Fruit fly (Drosophila melanogaster) whole organism, embryonic: ENCODE data around the gene obst-F.
A peak's percentile ranks its signal among the peaks of the same experiment; 100 is the strongest.

Experiments
- Ada2b ChIP-seq: fragments of 200-800 bp; sonication (Bioruptor generic); IDR thresholded peaks from 2 replicates; pipeline ENCODE4 v1.3.6; 2022; ENCODE audit warnings: missing biosample characterization, missing genetic modification characterization
- Atf-2 ChIP-seq: fragments of 200-800 bp; sonication (Bioruptor generic); optimal IDR thresholded peaks from 2 replicates; lab custom pipeline; 2016; ENCODE audit warnings: missing biosample characterization, missing genetic modification characterization
- Atf6 ChIP-seq: fragments of 200-800 bp; sonication (Bioruptor generic); IDR thresholded peaks from 2 replicates; pipeline ENCODE4 v1.3.6; 2022; ENCODE audit warnings: missing biosample characterization, missing genetic modification characterization
- CG10209 ChIP-seq: fragments of 200-800 bp; sonication (Bioruptor generic); optimal IDR thresholded peaks from 3 replicates; lab custom pipeline; 2017; ENCODE audit warnings: missing biosample characterization, mild to moderate bottlenecking, missing genetic modification characterization, missing genetic modification reagents
- CG10543 ChIP-seq: fragments of 200-800 bp; sonication (Bioruptor generic); optimal IDR thresholded peaks from 3 replicates; lab custom pipeline; 2017; ENCODE audit warnings: missing biosample characterization, mild to moderate bottlenecking, missing genetic modification characterization, moderate library complexity
- CG11093 ChIP-seq: fragments of 200-800 bp; sonication (Bioruptor generic); IDR thresholded peaks from 3 replicates; pipeline ENCODE4 v1.3.6; 2022; ENCODE audit warnings: missing biosample characterization, missing genetic modification characterization
- CG12391 ChIP-seq: fragments of 200-800 bp; sonication (Bioruptor generic); optimal IDR thresholded peaks from 3 replicates; lab custom pipeline; 2018; ENCODE audit warnings: missing biosample characterization, mild to moderate bottlenecking, missing genetic modification characterization, moderate library complexity
- CG14860 ChIP-seq: fragments of 200-800 bp; sonication (Bioruptor generic); IDR thresholded peaks from 3 replicates; pipeline ENCODE4 v1.3.6; 2022; ENCODE audit warnings: missing biosample characterization, missing genetic modification characterization; ENCODE audit not compliant: partially characterized antibody
- CG15269 ChIP-seq: fragments of 200-800 bp; sonication (Bioruptor generic); optimal IDR thresholded peaks from 2 replicates; lab custom pipeline; 2018; ENCODE audit warnings: missing biosample characterization, mild to moderate bottlenecking, missing genetic modification characterization, moderate library complexity
- CG1647 ChIP-seq: fragments of 200-800 bp; sonication (Bioruptor generic); optimal IDR thresholded peaks from 3 replicates; lab custom pipeline; 2016; ENCODE audit warnings: missing biosample characterization, missing genetic modification characterization
- CG17802 ChIP-seq: fragments of 200-800 bp; sonication (Bioruptor generic); optimal IDR thresholded peaks from 2 replicates; lab custom pipeline; 2018; ENCODE audit warnings: missing biosample characterization, mild to moderate bottlenecking, missing genetic modification characterization, moderate library complexity
- CG18599 ChIP-seq: fragments of 200-800 bp; sonication (Bioruptor generic); optimal IDR thresholded peaks from 3 replicates; lab custom pipeline; 2017; ENCODE audit warnings: missing biosample characterization, missing genetic modification characterization, mild to moderate bottlenecking, moderate library complexity, missing genetic modification reagents
- CG2120 ChIP-seq: fragments of 200-800 bp; sonication (Bioruptor generic); optimal IDR thresholded peaks from 3 replicates; lab custom pipeline; 2016; ENCODE audit warnings: missing biosample characterization, missing genetic modification characterization
- CG32532 ChIP-seq: fragments of 200-800 bp; sonication (Bioruptor generic); IDR thresholded peaks from 2 replicates; pipeline ENCODE4 v1.3.6; 2022; ENCODE audit warnings: missing biosample characterization, missing genetic modification characterization
- CG3281 ChIP-seq: fragments of 200-800 bp; sonication (Bioruptor generic); optimal IDR thresholded peaks from 3 replicates; lab custom pipeline; 2017; ENCODE audit warnings: missing biosample characterization, mild to moderate bottlenecking, missing genetic modification characterization
- CG34422 ChIP-seq: fragments of 200-800 bp; sonication (Bioruptor generic); IDR thresholded peaks from 3 replicates; pipeline ENCODE4 v1.3.6; 2022; ENCODE audit warnings: missing biosample characterization, missing genetic modification characterization
- CG3847 ChIP-seq: fragments of 200-800 bp; sonication (Bioruptor generic); IDR thresholded peaks from 2 replicates; pipeline ENCODE4 v1.3.6; 2022; ENCODE audit warnings: missing biosample characterization, missing genetic modification characterization
- CG4328 ChIP-seq: fragments of 200-800 bp; sonication (Bioruptor generic); optimal IDR thresholded peaks from 3 replicates; lab custom pipeline; 2017; ENCODE audit warnings: missing biosample characterization, missing genetic modification reagents, missing genetic modification characterization
- CG5180 ChIP-seq: fragments of 200-800 bp; sonication (Bioruptor generic); optimal IDR thresholded peaks from 3 replicates; lab custom pipeline; 2017; ENCODE audit warnings: missing biosample characterization, missing genetic modification characterization, mild to moderate bottlenecking, moderate library complexity, missing genetic modification reagents
- CG7271 ChIP-seq: fragments of 200-800 bp; sonication (Bioruptor generic); optimal IDR thresholded peaks from 2 replicates; lab custom pipeline; 2018; ENCODE audit warnings: missing biosample characterization, mild to moderate bottlenecking, missing genetic modification characterization, moderate library complexity
- CG7839 ChIP-seq: fragments of 200-800 bp; sonication (Bioruptor generic); optimal IDR thresholded peaks from 3 replicates; lab custom pipeline; 2018; ENCODE audit warnings: missing biosample characterization, mild to moderate bottlenecking, missing genetic modification characterization, moderate library complexity
- CG7928 ChIP-seq: fragments of 200-800 bp; sonication (Bioruptor generic); optimal IDR thresholded peaks from 2 replicates; lab custom pipeline; 2017; ENCODE audit warnings: missing biosample characterization, mild to moderate bottlenecking, missing genetic modification characterization
- CG8089 ChIP-seq: fragments of 200-800 bp; sonication (Bioruptor generic); optimal IDR thresholded peaks from 3 replicates; lab custom pipeline; 2016; ENCODE audit warnings: missing biosample characterization, missing genetic modification characterization
- CG9215 ChIP-seq: fragments of 200-800 bp; sonication (Bioruptor generic); IDR thresholded peaks from 2 replicates; pipeline ENCODE4 v1.3.6; 2022; ENCODE audit warnings: missing biosample characterization, missing genetic modification characterization
- D19A ChIP-seq: fragments of 200-800 bp; optimal IDR thresholded peaks from 3 replicates; lab custom pipeline; 2019; ENCODE audit warnings: missing biosample characterization, mild to moderate bottlenecking, missing genetic modification characterization, moderate library complexity
- Deaf1 ChIP-seq: fragments of 200-800 bp; optimal IDR thresholded peaks from 3 replicates; lab custom pipeline; 2019; ENCODE audit warnings: missing biosample characterization, mild to moderate bottlenecking, missing genetic modification characterization, moderate library complexity
- E2f2 ChIP-seq: fragments of 200-800 bp; sonication (Bioruptor generic); IDR thresholded peaks from 2 replicates; pipeline ENCODE4 v1.3.6; 2022; ENCODE audit warnings: missing biosample characterization, missing genetic modification characterization
- Ets65A ChIP-seq: fragments of 200-800 bp; sonication (Bioruptor generic); peaks from one replicate; lab custom pipeline; 2016; ENCODE audit warnings: missing biosample characterization, missing genetic modification characterization
- H2.0 ChIP-seq: fragments of 200-800 bp; sonication (Bioruptor generic); IDR thresholded peaks from 2 replicates; pipeline ENCODE4 v1.3.6; 2022; ENCODE audit warnings: missing biosample characterization, missing genetic modification characterization
- Lhr ChIP-seq: fragments of 200-800 bp; sonication (Bioruptor generic); optimal IDR thresholded peaks from 3 replicates; lab custom pipeline; 2017; ENCODE audit warnings: mild to moderate bottlenecking, missing biosample characterization, missing genetic modification reagents, missing genetic modification characterization
- Neu2 ChIP-seq: fragments of 200-800 bp; sonication (Bioruptor generic); optimal IDR thresholded peaks from 3 replicates; lab custom pipeline; 2016; ENCODE audit warnings: missing biosample characterization, missing genetic modification characterization, borderline replicate concordance
- bowl ChIP-seq: fragments of 200-800 bp; sonication (Bioruptor generic); IDR thresholded peaks from 2 replicates; pipeline ENCODE4 v1.3.6; 2022; ENCODE audit warnings: missing biosample characterization, missing genetic modification characterization
- bsh ChIP-seq, 2 experiments: fragments of 200-800 bp; sonication (Bioruptor generic); optimal IDR thresholded peaks; 2 replicates each; lab custom pipeline; 2017 to 2018; ENCODE audit warnings: mild to moderate bottlenecking in 2 of 2, missing biosample characterization in 2 of 2, missing genetic modification characterization in 2 of 2, moderate library complexity in 1 of 2
- fd102C ChIP-seq: fragments of 200-800 bp; sonication (Bioruptor generic); optimal IDR thresholded peaks from 2 replicates; lab custom pipeline; 2018; ENCODE audit warnings: missing biosample characterization, mild to moderate bottlenecking, missing genetic modification characterization, moderate library complexity
- fd3F ChIP-seq: fragments of 200-800 bp; sonication (Bioruptor generic); optimal IDR thresholded peaks from 2 replicates; lab custom pipeline; 2018; ENCODE audit warnings: missing biosample characterization, mild to moderate bottlenecking, missing genetic modification characterization, moderate library complexity
- fu2 ChIP-seq: fragments of 200-800 bp; sonication (Bioruptor generic); optimal IDR thresholded peaks from 2 replicates; lab custom pipeline; 2016; ENCODE audit warnings: missing biosample characterization, missing genetic modification characterization
- hkb ChIP-seq, 2 experiments: fragments of 200-800 bp in 1 of 2; fragments of >200 bp in 1 of 2; sonication (Bioruptor generic) in 1 of 2; IDR thresholded peaks in 1 of 2; optimal IDR thresholded peaks in 1 of 2; 2 replicates each; pipeline versions ENCODE4 v1.3.6 to Lab custom; 2017 to 2022; ENCODE audit warnings: missing biosample characterization in 1 of 2, missing genetic modification characterization in 1 of 2
- mam ChIP-seq: fragments of 200-800 bp; sonication (Bioruptor generic); optimal IDR thresholded peaks from 3 replicates; lab custom pipeline; 2016; ENCODE audit warnings: missing biosample characterization, missing genetic modification characterization
- scrt ChIP-seq: fragments of 200-800 bp; sonication (Bioruptor generic); optimal IDR thresholded peaks from 2 replicates; lab custom pipeline; 2018; ENCODE audit warnings: missing biosample characterization, mild to moderate bottlenecking, missing genetic modification characterization, moderate library complexity
- slou ChIP-seq: fragments of 200-800 bp; sonication (Bioruptor generic); optimal IDR thresholded peaks from 3 replicates; lab custom pipeline; 2016; ENCODE audit warnings: missing biosample characterization, missing genetic modification characterization
- sob ChIP-seq: fragments of 200-800 bp; sonication (Bioruptor generic); IDR thresholded peaks from 2 replicates; pipeline ENCODE4 v1.3.6; 2022; ENCODE audit warnings: missing biosample characterization, missing genetic modification characterization
- tap ChIP-seq: fragments of 200-800 bp; optimal IDR thresholded peaks from 3 replicates; lab custom pipeline; 2019; ENCODE audit warnings: missing biosample characterization, mild to moderate bottlenecking, missing genetic modification characterization, moderate library complexity
- tin ChIP-seq: fragments of 200-800 bp; sonication (Bioruptor generic); optimal IDR thresholded peaks from 3 replicates; lab custom pipeline; 2016; ENCODE audit warnings: missing biosample characterization, missing genetic modification characterization
- trem ChIP-seq: fragments of 200-800 bp; optimal IDR thresholded peaks from 3 replicates; lab custom pipeline; 2019; ENCODE audit warnings: missing biosample characterization, mild to moderate bottlenecking, missing genetic modification characterization, moderate library complexity
- vnd ChIP-seq: fragments of 200-800 bp; sonication (Bioruptor generic); IDR thresholded peaks from 3 replicates; pipeline ENCODE4 v1.3.6; 2022; ENCODE audit warnings: missing biosample characterization, missing genetic modification characterization; ENCODE audit not compliant: partially characterized antibody
- vvl ChIP-seq: fragments of 200-800 bp; sonication (Bioruptor generic); IDR thresholded peaks from 2 replicates; pipeline ENCODE4 v1.3.6; 2022; ENCODE audit warnings: missing biosample characterization, missing genetic modification characterization
- wor ChIP-seq: fragments of 200-800 bp; sonication (Bioruptor generic); IDR thresholded peaks from 2 replicates; pipeline ENCODE4 v1.3.6; 2022; ENCODE audit warnings: missing biosample characterization, missing genetic modification characterization
- zen ChIP-seq: fragments of 200-800 bp; sonication (Bioruptor generic); optimal IDR thresholded peaks from 3 replicates; lab custom pipeline; 2018; ENCODE audit warnings: missing biosample characterization, mild to moderate bottlenecking, missing genetic modification characterization, moderate library complexity

obst-F gene

DNA sequence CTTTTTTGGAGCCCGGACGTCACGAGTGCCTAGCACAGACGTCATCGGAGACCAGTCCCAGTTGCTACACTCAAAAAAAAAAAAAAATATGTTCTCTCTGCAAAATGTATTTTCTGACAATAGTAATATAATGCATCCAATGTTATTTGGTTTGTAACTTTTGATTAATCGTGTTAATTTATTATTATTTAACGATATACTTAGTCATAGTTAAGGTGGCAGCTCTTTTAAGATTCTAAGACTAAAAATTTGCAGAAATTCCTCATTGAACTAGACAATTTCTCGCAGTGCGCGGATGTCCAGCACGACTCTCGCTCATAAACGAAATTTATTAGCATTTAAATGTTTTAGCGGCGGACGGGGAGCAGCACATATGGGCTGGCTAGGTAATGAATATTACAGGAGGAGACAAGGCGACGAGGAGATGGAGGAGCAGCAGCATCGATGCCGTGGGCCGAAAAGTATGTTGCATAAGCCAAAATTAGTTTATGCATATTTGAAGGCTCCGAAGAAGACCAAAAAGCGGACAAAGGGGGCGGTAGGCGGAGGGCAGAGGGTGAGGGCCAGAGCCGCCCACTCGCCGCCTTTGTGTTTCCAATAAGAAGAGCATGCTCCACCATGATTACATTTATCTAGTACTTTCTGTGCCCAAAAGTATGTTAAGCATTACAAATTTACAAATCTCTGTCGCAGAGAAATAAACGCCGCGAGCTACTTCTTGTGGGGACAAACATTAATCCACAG lies 17.9 kb downstream of the obst-F start (continued):
- TF ChIP-seq Ada2b (GFP tag; lab: Robert Waterston, UW) (peak; percentile 47), CG34422 (0 out of 3 replicates have a peak, but pooled peaks have one; percentile 16), CG17802 (peak; percentile 36), CG2120 (GFP tag; lab: Kevin White, UChicago) (peak; percentile 75), slou (GFP tag; lab: Kevin White, UChicago) (no peak), Deaf1 (tag; lab: Kevin White, UChicago) (peak; percentile 21), Neu2 (GFP tag; lab: Kevin White, UChicago) (no peak), Ets65A (GFP tag; lab: Kevin White, UChicago) (peak; percentile 60), CG8089 (GFP tag; lab: Kevin White, UChicago) (peak; percentile 13), CG7839 (tag; lab: Kevin White, UChicago) (peak; percentile 68), CG1647 (GFP tag; lab: Kevin White, UChicago) (peak; percentile 47), CG4328 (GFP tag; lab: Kevin White, UChicago) (no peak), CG18599 (GFP tag; lab: Kevin White, UChicago) (peak; percentile 68), D19A (tag; lab: Kevin White, UChicago) (peak; percentile 11), CG7271 (tag; lab: Kevin White, UChicago) (no peak), CG5180 (GFP tag; lab: Kevin White, UChicago) (no peak), fd102C (GFP tag; lab: Kevin White, UChicago) (no peak), CG15269 (tag; lab: Kevin White, UChicago) (peak; percentile 59), Atf-2 (GFP tag; lab: Kevin White, UChicago) (peak; percentile 32), CG14860 (GFP tag; lab: Robert Waterston, UW) (no peak), fu2 (GFP tag; lab: Kevin White, UChicago) (peak; percentile 2), hkb (optimal IDR thresholded peaks at IDR 0.05; lab: Kevin White, UChicago) (no peak), hkb (GFP tag; IDR thresholded peaks at IDR 0.05; lab: Robert Waterston, UW) (peak; percentile 45), Lhr (GFP tag; lab: Kevin White, UChicago) (no peak), bsh (GFP tag; optimal IDR thresholded peaks at IDR 0.05; lab: Kevin White, UChicago) (peak in 1 of 2 experiments; percentile 49), H2.0 (GFP tag; lab: Robert Waterston, UW) (peak; percentile 35; the same call in 1 of the 2 replicates), CG10209 (GFP tag; lab: Kevin White, UChicago) (peak; percentile 58), scrt (GFP tag; lab: Kevin White, UChicago) (peak; percentile 14), fd3F (GFP tag; lab: Kevin White, UChicago) (peak; percentile 17), CG11093 (GFP tag; lab: Robert Waterston, UW) (no peak), Atf6 (GFP tag; lab: Robert Waterston, UW) (peak; percentile 55), zen (tag; lab: Kevin White, UChicago) (peak; percentile 20), CG9215 (0 out of 2 replicates have a peak, but pooled peaks have one; percentile 48), CG7928 (GFP tag; lab: Kevin White, UChicago) (no peak), tap (tag; lab: Kevin White, UChicago) (peak; percentile 7), CG10543 (GFP tag; lab: Kevin White, UChicago) (peak; percentile 3), CG12391 (tag; lab: Kevin White, UChicago) (peak; percentile 60), bowl (GFP tag; lab: Robert Waterston, UW) (no peak), tin (GFP tag; lab: Kevin White, UChicago) (peak; percentile 29), E2f2 (no peak), CG3847 (GFP tag; lab: Robert Waterston, UW) (0 out of 2 replicates have a peak, but pooled peaks have one; percentile 8), CG3281 (GFP tag; lab: Kevin White, UChicago) (peak; percentile 59), wor (no peak), vnd (GFP tag; lab: Robert Waterston, UW) (no peak), trem (no peak), vvl (GFP tag; lab: Robert Waterston, UW) (peak; percentile 34; the same call in 1 of the 2 replicates), CG32532 (peak; percentile 29; the same call in 1 of the 2 replicates), sob (GFP tag; lab: Robert Waterston, UW) (peak; percentile 43; the same call in 1 of the 2 replicates), mam (GFP tag; lab: Kevin White, UChicago) (peak; percentile 47)
